Worm (Caenorhabditis elegans): ENCODE measurements around the gene R06F6.14.

Gene R06F6.14

DNA sequence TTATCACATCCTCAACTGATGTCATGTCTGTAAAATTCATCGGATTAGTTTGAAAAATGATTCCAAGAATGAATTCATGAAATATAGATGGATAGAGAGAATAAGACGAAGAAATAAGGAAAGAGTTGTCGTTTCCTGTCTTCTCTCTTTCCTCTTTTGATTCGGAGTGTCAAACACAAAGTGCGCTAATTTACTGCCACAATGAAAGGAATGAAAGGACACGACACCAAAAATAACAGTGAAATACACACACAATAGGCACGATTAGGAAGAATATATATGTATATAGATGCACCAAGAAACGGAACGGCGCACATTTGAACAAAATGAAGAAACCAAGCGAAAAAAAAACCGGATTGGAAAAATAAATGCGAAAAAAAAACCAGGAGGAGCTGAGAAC lies 20.0 kb downstream of the R06F6.14 start, which contains the start of gene VM106R.1:
Gene VM106R.1, minus strand, starts transcription at position 101 of the 400 bp plus-strand sequence.
- TF ChIP-seq nhr-42 (GFP tag; IDR thresholded peaks at IDR 0.05) (no peak), attf-4 (tag; optimal IDR thresholded peaks at IDR 0.05) (no peak), nhr-237 (tag; optimal IDR thresholded peaks at IDR 0.05) (no peak), aly-2 (tag; optimal IDR thresholded peaks at IDR 0.05) (no peak), aha-1 (tag) (no peak), nhr-10 (tag; optimal IDR thresholded peaks at IDR 0.05) (no peak), php-3 (GFP tag; IDR thresholded peaks at IDR 0.05) (no peak), unc-39 (tag; optimal IDR thresholded peaks at IDR 0.05) (no peak), lim-7 (GFP tag; IDR thresholded peaks at IDR 0.05) (no peak), nhr-76 (tag; optimal IDR thresholded peaks at IDR 0.05) (no peak), madf-5 (GFP tag; IDR thresholded peaks at IDR 0.05) (no peak), daf-19 (GFP tag; conservative IDR thresholded peaks at IDR 0.05) (no peak), ceh-82 (tag; optimal IDR thresholded peaks at IDR 0.05) (no peak), Y48G9A.11 (GFP tag; IDR thresholded peaks at IDR 0.05) (no peak), mdt-29 (GFP tag; IDR thresholded peaks at IDR 0.05) (no peak), zip-11 (GFP tag; IDR thresholded peaks at IDR 0.05) (no peak), nhr-48 (tag; optimal IDR thresholded peaks at IDR 0.05) (no peak), mep-1 (tag; optimal IDR thresholded peaks at IDR 0.05) (no peak)

- TF ChIP-seq set-16 (GFP tag; IDR thresholded peaks at IDR 0.05), result 0 out of 2 replicates have a peak, but pooled peaks have one; percentile 14
- no peak for TF ChIP-seq php-3 (GFP tag; IDR thresholded peaks at IDR 0.05)
- TF ChIP-seq nhr-11 (tag; optimal IDR thresholded peaks at IDR 0.05), result no peak
- 0 out of 2 replicates have a peak, but pooled peaks have one; percentile 21 for TF ChIP-seq hmg-1.1 (GFP tag; IDR thresholded peaks at IDR 0.05)
- no peak for TF ChIP-seq rbr-2 (tag; optimal IDR thresholded peaks at IDR 0.05)
Measured at ce11 chrII:10829572-10829971, 20.5 kb downstream of the R06F6.14 start.

DNA sequence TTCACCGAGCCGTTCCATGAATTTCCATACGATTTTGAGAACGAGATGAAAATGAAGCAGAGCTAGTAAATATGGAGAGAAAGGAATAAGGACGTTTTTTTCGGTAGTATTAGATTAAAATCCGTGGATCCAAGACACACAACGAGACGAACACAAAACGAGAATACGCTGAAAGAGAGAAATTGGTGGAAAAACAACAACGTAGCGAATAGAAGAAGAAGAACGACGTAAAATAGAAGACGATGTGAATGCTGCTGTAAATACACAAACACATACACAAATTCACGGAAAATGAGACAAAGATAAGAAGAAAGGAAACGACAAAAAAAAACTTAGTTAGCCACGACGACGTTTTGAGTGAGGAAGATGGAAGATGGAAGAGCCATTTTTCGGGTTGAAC lies 25.6 kb downstream of the R06F6.14 start:
- no peak for TF ChIP-seq lsy-2 (tag; optimal IDR thresholded peaks at IDR 0.05)
- TF ChIP-seq lin-39 (tag; optimal IDR thresholded peaks at IDR 0.05), result no peak
- no peak for TF ChIP-seq Y5F2A.4 (GFP tag; optimal IDR thresholded peaks at IDR 0.05)
- TF ChIP-seq nhr-77 (tag; optimal IDR thresholded peaks at IDR 0.05), result no peak
- TF ChIP-seq aha-1 (tag), result peak; percentile 90

- no peak for TF ChIP-seq ztf-7 (tag; optimal IDR thresholded peaks at IDR 0.05)
- TF ChIP-seq egl-43 (GFP tag; IDR thresholded peaks at IDR 0.05), result no peak
- no peak for TF ChIP-seq snpc-4 (tag; optimal IDR thresholded peaks at IDR 0.05)
- no peak for TF ChIP-seq jun-1 (tag; optimal IDR thresholded peaks at IDR 0.05)
- TF ChIP-seq madf-5 (GFP tag; IDR thresholded peaks at IDR 0.05), result no peak
- no peak for TF ChIP-seq F37D6.2 (tag; optimal IDR thresholded peaks at IDR 0.05)
- TF ChIP-seq Y75B8A.6 (GFP tag; IDR thresholded peaks at IDR 0.05), result no peak
- TF ChIP-seq ama-1 (optimal IDR thresholded peaks at IDR 0.05), result no peak
- TF ChIP-seq daf-8 (GFP tag; IDR thresholded peaks at IDR 0.05), result no peak
- no peak for TF ChIP-seq nhr-76 (tag; optimal IDR thresholded peaks at IDR 0.05)
- TF ChIP-seq D1046.2 (GFP tag; IDR thresholded peaks at IDR 0.05), result no peak
- no peak for TF ChIP-seq R02D3.7 (tag; optimal IDR thresholded peaks at IDR 0.05)
- no peak for TF ChIP-seq vab-7 (GFP tag; IDR thresholded peaks at IDR 0.05)
- TF ChIP-seq nhr-6 (tag; optimal IDR thresholded peaks at IDR 0.05), result no peak
- no peak for TF ChIP-seq attf-4 (tag; optimal IDR thresholded peaks at IDR 0.05)
- no peak for TF ChIP-seq mdt-29 (GFP tag; IDR thresholded peaks at IDR 0.05)
- TF ChIP-seq lin-38 (GFP tag; IDR thresholded peaks at IDR 0.05), result no peak
Measured at ce11 chrII:10838550-10838949, 29.5 kb downstream of the R06F6.14 start.

Data from whole organism, L4 larva.